Fruit fly (Drosophila melanogaster): ENCODE measurements around the gene CBP.

Gene CBP

dm6 chrX:7315925-7316650 is 21.1 kb upstream of the CBP start:
- TF ChIP-seq pan (optimal IDR thresholded peaks at IDR 0.05) = no peak
- no peak for TF ChIP-seq EcR (GFP tag; optimal IDR thresholded peaks at IDR 0.05)
- no peak for TF ChIP-seq usp (GFP tag; optimal IDR thresholded peaks at IDR 0.05)
- no peak for TF ChIP-seq psq (optimal IDR thresholded peaks at IDR 0.05)
- TF ChIP-seq CG8478 (optimal IDR thresholded peaks at IDR 0.05) = no peak
- no peak for TF ChIP-seq Dll (optimal IDR thresholded peaks at IDR 0.05)

- TF ChIP-seq Dll (optimal IDR thresholded peaks at IDR 0.05) (no peak), usp (GFP tag; optimal IDR thresholded peaks at IDR 0.05) (no peak), EcR (GFP tag; optimal IDR thresholded peaks at IDR 0.05) (no peak), psq (optimal IDR thresholded peaks at IDR 0.05) (no peak), pan (optimal IDR thresholded peaks at IDR 0.05) (no peak), CG8478 (optimal IDR thresholded peaks at IDR 0.05) (no peak)
Observed at dm6 chrX:7317214-7318210, 19.6 kb upstream of the CBP start.

- TF ChIP-seq pan (optimal IDR thresholded peaks at IDR 0.05) = no peak
- TF ChIP-seq usp (GFP tag; optimal IDR thresholded peaks at IDR 0.05) = no peak
- TF ChIP-seq CG8478 (optimal IDR thresholded peaks at IDR 0.05) = no peak
- TF ChIP-seq Dll (optimal IDR thresholded peaks at IDR 0.05) = no peak
- no peak for TF ChIP-seq psq (optimal IDR thresholded peaks at IDR 0.05)
- no peak for TF ChIP-seq EcR (GFP tag; optimal IDR thresholded peaks at IDR 0.05)
Observed at dm6 chrX:7318464-7318863, 18.7 kb upstream of the CBP start.

dm6 chrX:7319053-7319702 is 18.0 kb upstream of the CBP start:
- TF ChIP-seq psq (optimal IDR thresholded peaks at IDR 0.05) (no peak), Dll (optimal IDR thresholded peaks at IDR 0.05) (no peak), pan (optimal IDR thresholded peaks at IDR 0.05) (no peak), CG8478 (optimal IDR thresholded peaks at IDR 0.05) (no peak), usp (GFP tag; optimal IDR thresholded peaks at IDR 0.05) (no peak), EcR (GFP tag; optimal IDR thresholded peaks at IDR 0.05) (no peak)

- TF ChIP-seq Dll (optimal IDR thresholded peaks at IDR 0.05) = no peak
- no peak for TF ChIP-seq pan (optimal IDR thresholded peaks at IDR 0.05)
- TF ChIP-seq EcR (GFP tag; optimal IDR thresholded peaks at IDR 0.05) = no peak
- TF ChIP-seq CG8478 (optimal IDR thresholded peaks at IDR 0.05) = no peak
- no peak for TF ChIP-seq usp (GFP tag; optimal IDR thresholded peaks at IDR 0.05)
- TF ChIP-seq psq (optimal IDR thresholded peaks at IDR 0.05) = no peak
Observed at dm6 chrX:7319703-7320088, 17.5 kb upstream of the CBP start.

- TF ChIP-seq CG8478 (optimal IDR thresholded peaks at IDR 0.05) (peak; percentile 22), pan (optimal IDR thresholded peaks at IDR 0.05) (no peak)
Observed at dm6 chrX:7320455-7321224, 16.5 kb upstream of the CBP start.

dm6 chrX:7321829-7322228 is 15.3 kb upstream of the CBP start:
- TF ChIP-seq CG8478 (optimal IDR thresholded peaks at IDR 0.05) (no peak), psq (optimal IDR thresholded peaks at IDR 0.05) (no peak), EcR (GFP tag; optimal IDR thresholded peaks at IDR 0.05) (no peak), Dll (optimal IDR thresholded peaks at IDR 0.05) (no peak), pan (optimal IDR thresholded peaks at IDR 0.05) (no peak), usp (GFP tag; optimal IDR thresholded peaks at IDR 0.05) (no peak)

- TF ChIP-seq pan (optimal IDR thresholded peaks at IDR 0.05) = no peak
- no peak for TF ChIP-seq usp (GFP tag; optimal IDR thresholded peaks at IDR 0.05)
- no peak for TF ChIP-seq CG8478 (optimal IDR thresholded peaks at IDR 0.05)
Observed at dm6 chrX:7323649-7324511, 13.3 kb upstream of the CBP start, which contains the start of the genes Atg5 and Dok. Gene Atg5 (minus strand): TSS chrX:7323770. Gene Dok (plus strand): TSS chrX:7324214.

dm6 chrX:7324816-7325246 is 12.3 kb upstream of the CBP start:
- TF ChIP-seq CG8478 (optimal IDR thresholded peaks at IDR 0.05) = peak; percentile 16
- TF ChIP-seq EcR (GFP tag; optimal IDR thresholded peaks at IDR 0.05) = no peak
- no peak for TF ChIP-seq pan (optimal IDR thresholded peaks at IDR 0.05)
- TF ChIP-seq psq (optimal IDR thresholded peaks at IDR 0.05) = no peak

- no peak for TF ChIP-seq CG8478 (optimal IDR thresholded peaks at IDR 0.05)
- TF ChIP-seq Dll (optimal IDR thresholded peaks at IDR 0.05) = no peak
- no peak for TF ChIP-seq pan (optimal IDR thresholded peaks at IDR 0.05)
- no peak for TF ChIP-seq EcR (GFP tag; optimal IDR thresholded peaks at IDR 0.05)
- TF ChIP-seq usp (GFP tag; optimal IDR thresholded peaks at IDR 0.05) = no peak
Observed at dm6 chrX:7328746-7329145, 8.4 kb upstream of the CBP start, which contains the start of gene Acsf3. Gene Acsf3 (plus strand): TSS chrX:7329046.

Measured in whole organism.